Fruit fly (Drosophila melanogaster): Measurements from ENCODE around the gene pnr.

The pnr gene

dm6 chr3R:16080942-16081589 lies 55.2 kb downstream of the pnr start, which contains the start of gene CG32855 (continued):
- no peak for TF ChIP-seq CG8319 (GFP tag; optimal IDR thresholded peaks at IDR 0.05)
- TF ChIP-seq Met (GFP tag; optimal IDR thresholded peaks at IDR 0.05): no peak
- TF ChIP-seq CG11902 (GFP tag; optimal IDR thresholded peaks at IDR 0.05): no peak
- peak; percentile 33 for TF ChIP-seq fkh (GFP tag; optimal IDR thresholded peaks at IDR 0.05)
- peak; percentile 75 for TF ChIP-seq Eip78C (GFP tag)
- TF ChIP-seq Sox102F (GFP tag; optimal IDR thresholded peaks at IDR 0.05): no peak
- no peak for TF ChIP-seq eg (GFP tag; IDR thresholded peaks at IDR 0.05)
- no peak for TF ChIP-seq net (GFP tag; optimal IDR thresholded peaks at IDR 0.05)

- no peak for TF ChIP-seq pdm3 (GFP tag; optimal IDR thresholded peaks at IDR 0.05)
- TF ChIP-seq eg (GFP tag; IDR thresholded peaks at IDR 0.05): peak; percentile 47; the same call in 1 of the 3 replicates
- peak; percentile 96 for TF ChIP-seq Blimp-1 (GFP tag; optimal IDR thresholded peaks at IDR 0.05)
- TF ChIP-seq Hr4 (GFP tag; optimal IDR thresholded peaks at IDR 0.05): no peak
- peak; percentile 13 for TF ChIP-seq CG32006 (GFP tag; optimal IDR thresholded peaks at IDR 0.05)
- 0 out of 2 replicates have a peak, but pooled peaks have one; percentile 7 for TF ChIP-seq CG15336 (GFP tag; IDR thresholded peaks at IDR 0.05)
- TF ChIP-seq CG6854 (GFP tag; optimal IDR thresholded peaks at IDR 0.05): peak; percentile 22
- TF ChIP-seq dac (GFP tag; optimal IDR thresholded peaks at IDR 0.05): peak; percentile 25
- TF ChIP-seq CG8119 (GFP tag; IDR thresholded peaks at IDR 0.05): peak; percentile 56; the same call in 2 of the 3 replicates
- TF ChIP-seq CG6276 (GFP tag; optimal IDR thresholded peaks at IDR 0.05): peak; percentile 49
Measured at dm6 chr3R:16082384-16082783, 56.5 kb downstream of the pnr start.

DNA sequence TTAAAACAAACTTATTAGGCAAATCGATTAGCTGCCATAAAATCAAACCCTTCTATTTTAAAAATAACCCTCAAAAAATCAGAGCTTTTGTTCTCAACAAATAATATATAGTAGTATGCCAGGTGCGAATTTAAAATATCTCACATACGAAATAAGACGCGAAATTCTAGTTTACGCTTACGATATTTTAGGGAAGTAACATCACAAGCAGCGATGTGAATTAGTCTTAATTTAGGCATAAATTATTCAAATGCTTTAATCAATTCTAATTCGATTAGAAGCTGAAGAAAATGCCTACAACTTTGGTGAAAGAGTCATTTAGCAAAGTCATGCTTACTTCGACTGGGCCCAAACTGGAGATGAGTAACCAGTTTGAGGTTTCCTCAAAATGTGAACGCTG lies 57.7 kb downstream of the pnr start, which contains the start of gene sxe2:
TSS of gene sxe2 (plus strand) at position 301 of the 400 bp plus-strand sequence.
- TF ChIP-seq CG16779 (tag; optimal IDR thresholded peaks at IDR 0.05): no peak
- TF ChIP-seq CG9139 (GFP tag; optimal IDR thresholded peaks at IDR 0.05): no peak
- TF ChIP-seq CG6276 (GFP tag; optimal IDR thresholded peaks at IDR 0.05): no peak
- TF ChIP-seq Eip78C (GFP tag): peak; percentile 65
- no peak for TF ChIP-seq Hr4 (GFP tag; optimal IDR thresholded peaks at IDR 0.05)
- no peak for TF ChIP-seq CG34406 (GFP tag; optimal IDR thresholded peaks at IDR 0.05)
- TF ChIP-seq CG11294 (GFP tag; IDR thresholded peaks at IDR 0.05): no peak

Data from whole organism, prepupa.